Worm (Caenorhabditis elegans) whole organism, late embryonic: Measurements from ENCODE around the gene B0336.7.

Source experiments
- C08G9.2 ChIP-seq: sonication (generic microtip); optimal IDR thresholded peaks from 2 replicates; lab custom pipeline; 2016; ENCODE audit warnings: mild to moderate bottlenecking, missing genetic modification characterization, moderate library complexity, missing compliant biosample characterization
- C38D4.7 ChIP-seq: fragments of 200-800 bp; sonication (Bioruptor generic); optimal IDR thresholded peaks from 2 replicates; lab custom pipeline; 2018; ENCODE audit warnings: mild to moderate bottlenecking, missing genetic modification characterization, moderate library complexity, missing compliant biosample characterization
- F13H6.1 ChIP-seq: sonication (generic microtip); optimal IDR thresholded peaks from 2 replicates; lab custom pipeline; 2016; ENCODE audit warnings: missing genetic modification characterization, missing compliant biosample characterization
- K09A11.1 ChIP-seq: sonication (generic microtip); optimal IDR thresholded peaks from 2 replicates; lab custom pipeline; 2017; ENCODE audit warnings: antibody characterized with exemption, mild to moderate bottlenecking, missing genetic modification characterization, missing compliant biosample characterization; ENCODE audit not compliant: insufficient read depth
- T23F11.4 ChIP-seq: fragments of 200-800 bp; sonication (Bioruptor generic); optimal IDR thresholded peaks from 2 replicates; lab custom pipeline; 2018; ENCODE audit warnings: mild to moderate bottlenecking, missing genetic modification characterization, missing compliant biosample characterization
- ahr-1 ChIP-seq: sonication (generic microtip); optimal IDR thresholded peaks from 2 replicates; lab custom pipeline; 2016; ENCODE audit warnings: missing genetic modification characterization, missing compliant biosample characterization
- ceh-14 ChIP-seq: sonication (generic microtip); optimal IDR thresholded peaks from 2 replicates; lab custom pipeline; 2016; ENCODE audit warnings: missing genotype, missing genetic modification characterization, missing compliant biosample characterization
- ceh-19 ChIP-seq: fragments of 200-800 bp; sonication (Bioruptor generic); optimal IDR thresholded peaks from 2 replicates; lab custom pipeline; 2018; ENCODE audit warnings: mild to moderate bottlenecking, missing genetic modification characterization, missing compliant biosample characterization
- ceh-30 ChIP-seq: fragments of 150-350 bp; optimal IDR thresholded peaks from 2 replicates; lab custom pipeline; 2014; ENCODE audit warnings: missing biosample characterization, missing genetic modification characterization
- ceh-34 ChIP-seq: sonication (generic microtip); optimal IDR thresholded peaks from 2 replicates; lab custom pipeline; 2016; ENCODE audit warnings: mild to moderate bottlenecking, missing genetic modification characterization, missing compliant biosample characterization
- ceh-45 ChIP-seq: fragments of 200-800 bp; sonication (Bioruptor generic); IDR thresholded peaks from 2 replicates; pipeline ENCODE4 v1.3.6; 2022; ENCODE audit warnings: missing genetic modification reagents, missing genetic modification characterization, missing compliant biosample characterization
- ceh-48 ChIP-seq: sonication (generic microtip); optimal IDR thresholded peaks from 2 replicates; lab custom pipeline; 2016; ENCODE audit warnings: missing genetic modification characterization, inconsistent platforms, missing compliant biosample characterization
- ceh-9 ChIP-seq: sonication (generic microtip); optimal IDR thresholded peaks from 2 replicates; lab custom pipeline; 2016; ENCODE audit warnings: mild to moderate bottlenecking, missing genetic modification characterization, inconsistent platforms, missing compliant biosample characterization
- che-1 ChIP-seq: sonication (generic microtip); optimal IDR thresholded peaks from 2 replicates; lab custom pipeline; 2016; ENCODE audit warnings: mild to moderate bottlenecking, missing genetic modification characterization, missing compliant biosample characterization
- elt-2 ChIP-seq: sonication (generic microtip); optimal IDR thresholded peaks from 2 replicates; lab custom pipeline; 2016; ENCODE audit warnings: missing genetic modification reagents, missing genetic modification characterization, missing compliant biosample characterization
- elt-4 ChIP-seq: sonication (generic microtip); optimal IDR thresholded peaks from 2 replicates; lab custom pipeline; 2016; ENCODE audit warnings: missing genetic modification characterization, missing compliant biosample characterization
- ets-4 ChIP-seq: sonication (generic microtip); optimal IDR thresholded peaks from 2 replicates; lab custom pipeline; 2016; ENCODE audit warnings: missing genetic modification characterization, missing compliant biosample characterization
- eyg-1 ChIP-seq: sonication (generic microtip); optimal IDR thresholded peaks from 2 replicates; lab custom pipeline; 2016; ENCODE audit warnings: missing genotype, missing genetic modification characterization, missing compliant biosample characterization
- fax-1 ChIP-seq: sonication (generic microtip); optimal IDR thresholded peaks from 2 replicates; lab custom pipeline; 2016; ENCODE audit warnings: missing genotype, missing genetic modification characterization, missing compliant biosample characterization
- fkh-10 ChIP-seq: fragments of 150-350 bp; optimal IDR thresholded peaks from 2 replicates; lab custom pipeline; 2014; ENCODE audit warnings: missing biosample characterization, missing genetic modification reagents, missing genetic modification characterization
- gmeb-2 ChIP-seq: sonication (generic microtip); optimal IDR thresholded peaks from 2 replicates; lab custom pipeline; 2016; ENCODE audit warnings: missing genetic modification characterization, inconsistent platforms, missing compliant biosample characterization
- hlh-30 ChIP-seq: sonication (generic microtip); optimal IDR thresholded peaks from 2 replicates; lab custom pipeline; 2017; ENCODE audit warnings: antibody characterized with exemption, missing genetic modification characterization, missing compliant biosample characterization; ENCODE audit not compliant: insufficient read depth
- hlh-6 ChIP-seq: sonication (generic microtip); optimal IDR thresholded peaks from 2 replicates; lab custom pipeline; 2016; ENCODE audit warnings: missing genotype, missing genetic modification characterization, missing compliant biosample characterization
- hlh-8 ChIP-seq: sonication (generic microtip); optimal IDR thresholded peaks from 2 replicates; lab custom pipeline; 2016; ENCODE audit warnings: missing genotype, missing genetic modification characterization, missing compliant biosample characterization
- lim-6 ChIP-seq: sonication (generic microtip); optimal IDR thresholded peaks from 2 replicates; lab custom pipeline; 2016; ENCODE audit warnings: missing genetic modification characterization, missing compliant biosample characterization
- lin-11 ChIP-seq: fragments of 200-800 bp; sonication (Bioruptor generic); optimal IDR thresholded peaks from 2 replicates; lab custom pipeline; 2018; ENCODE audit warnings: mild to moderate bottlenecking, missing genetic modification characterization, missing compliant biosample characterization
- nfya-1 ChIP-seq: sonication (generic microtip); optimal IDR thresholded peaks from 2 replicates; lab custom pipeline; 2017; ENCODE audit warnings: missing genetic modification characterization, mild to moderate bottlenecking, missing compliant biosample characterization, antibody characterized with exemption, moderate library complexity
- nhr-11 ChIP-seq: fragments of 150-350 bp; optimal IDR thresholded peaks from 2 replicates; lab custom pipeline; 2014; ENCODE audit warnings: missing biosample characterization, missing genetic modification characterization
- npax-4 ChIP-seq: sonication (generic microtip); optimal IDR thresholded peaks from 2 replicates; lab custom pipeline; 2016; ENCODE audit warnings: missing genetic modification characterization, missing compliant biosample characterization
- odd-2 ChIP-seq: sonication (generic microtip); optimal IDR thresholded peaks from 2 replicates; lab custom pipeline; 2017; ENCODE audit warnings: antibody characterized with exemption, mild to moderate bottlenecking, missing genetic modification characterization, missing compliant biosample characterization
- pag-3 ChIP-seq: sonication (generic microtip); optimal IDR thresholded peaks from 2 replicates; lab custom pipeline; 2016; ENCODE audit warnings: missing compliant biosample characterization, missing genetic modification characterization, borderline replicate concordance
- pros-1 ChIP-seq: fragments of 150-350 bp; optimal IDR thresholded peaks from 2 replicates; lab custom pipeline; 2014; ENCODE audit warnings: missing biosample characterization, missing genetic modification reagents, missing genetic modification characterization
- sdc-2 ChIP-seq: sonication (generic microtip); optimal IDR thresholded peaks from 2 replicates; lab custom pipeline; 2016; ENCODE audit warnings: missing genotype, missing genetic modification characterization, missing compliant biosample characterization
- sox-2 ChIP-seq: fragments of 200-800 bp; sonication (Bioruptor generic); IDR thresholded peaks from 2 replicates; pipeline ENCODE4 v1.3.6; 2022; ENCODE audit warnings: missing genetic modification reagents, missing genetic modification characterization, missing compliant biosample characterization
- sox-4 ChIP-seq: sonication (generic microtip); optimal IDR thresholded peaks from 2 replicates; lab custom pipeline; 2017; ENCODE audit warnings: mild to moderate bottlenecking, missing genetic modification characterization, inconsistent platforms, missing compliant biosample characterization
- syd-9 ChIP-seq: sonication (generic microtip); optimal IDR thresholded peaks from 2 replicates; lab custom pipeline; 2016; ENCODE audit warnings: mild to moderate bottlenecking, missing genetic modification characterization, moderate library complexity, missing compliant biosample characterization
- unc-42 ChIP-seq: sonication (generic microtip); optimal IDR thresholded peaks from 2 replicates; lab custom pipeline; 2016; ENCODE audit warnings: missing genotype, missing genetic modification characterization, missing compliant biosample characterization
- unc-86 ChIP-seq: sonication (generic microtip); optimal IDR thresholded peaks from 2 replicates; lab custom pipeline; 2016; ENCODE audit warnings: missing genetic modification characterization, missing compliant biosample characterization
- zip-5 ChIP-seq: sonication (generic microtip); optimal IDR thresholded peaks from 2 replicates; lab custom pipeline; 2016; ENCODE audit warnings: missing genetic modification characterization, missing compliant biosample characterization

Gene B0336.7

DNA sequence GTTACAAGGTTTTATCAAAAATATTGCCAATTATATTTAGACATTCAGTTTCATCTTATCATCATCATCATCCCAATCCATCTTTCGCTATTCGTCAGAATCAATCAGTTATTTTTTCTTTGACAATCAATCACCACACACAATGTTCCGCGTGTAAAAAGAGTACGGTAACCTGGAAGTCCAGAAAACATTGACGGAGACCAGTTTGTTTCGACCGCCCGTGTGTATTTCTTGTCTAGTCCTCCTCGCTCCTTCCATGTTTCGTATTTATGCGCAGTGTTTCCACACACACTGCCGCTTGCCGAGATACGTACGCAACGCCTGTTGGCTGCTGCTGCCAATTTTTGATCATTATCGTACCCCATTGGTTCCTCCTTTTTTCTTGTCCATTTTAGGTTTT is 13.5 kb upstream of the B0336.7 start:
- peak; percentile 70 for TF ChIP-seq ets-4 (tag; lab: Kevin White, UChicago)
- TF ChIP-seq nfya-1, result peak; percentile 68
- no peak for TF ChIP-seq pag-3 (tag; lab: Kevin White, UChicago)
- no peak for TF ChIP-seq hlh-8
- peak; percentile 42 for TF ChIP-seq elt-2 (tag; lab: Kevin White, UChicago)
- TF ChIP-seq, all 69 proteins: peak for 3

DNA sequence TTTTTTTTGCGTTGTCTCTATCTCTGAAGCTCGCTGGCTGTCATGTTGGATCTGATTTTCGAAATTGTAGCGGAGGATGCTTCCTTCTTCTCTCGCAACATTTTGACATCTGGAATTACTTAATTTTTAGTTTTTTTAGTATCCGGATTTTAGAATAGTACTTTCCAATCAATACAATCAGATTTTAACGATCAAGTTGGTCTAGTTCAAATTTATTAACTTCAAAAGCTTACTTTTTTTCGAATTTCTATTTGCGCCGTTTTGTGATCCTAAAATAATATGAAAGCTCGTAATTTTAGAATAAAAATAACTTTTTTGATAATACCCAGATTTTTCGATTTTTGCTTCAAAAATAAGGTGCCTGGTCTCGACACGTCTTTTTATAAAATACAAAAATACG is 12.9 kb upstream of the B0336.7 start, which contains the start of gene B0336.12:
Gene B0336.12 (minus strand): TSS at position 101 of the 400 bp plus-strand sequence.
- TF ChIP-seq C08G9.2 (tag; lab: Kevin White, UChicago) (no peak), lin-11 (tag; lab: Kevin White, UChicago) (no peak), nfya-1 (no peak), gmeb-2 (tag; lab: Kevin White, UChicago) (no peak), ceh-45 (GFP tag; lab: Robert Waterston, UW) (no peak), T23F11.4 (GFP tag; lab: Kevin White, UChicago) (no peak)
- TF ChIP-seq, all 69 proteins: peak for 0

DNA sequence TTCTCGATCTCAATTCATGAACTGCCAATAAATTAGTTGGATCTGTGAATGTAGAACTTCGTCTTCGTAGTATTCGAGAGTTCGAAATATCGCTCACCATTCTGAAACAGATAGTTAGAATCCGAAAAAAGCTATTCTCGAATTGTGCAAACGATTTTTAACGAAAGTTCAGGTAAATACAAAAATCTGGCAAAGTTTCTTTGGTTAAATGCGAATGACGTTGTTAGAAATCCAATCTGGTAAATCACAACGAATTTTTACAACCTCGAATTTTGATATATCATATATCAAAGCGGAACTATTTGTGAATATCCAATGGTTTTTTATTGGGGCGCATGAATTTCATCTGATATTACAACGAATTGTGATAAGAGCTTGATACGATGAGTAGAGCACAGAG is 12.1 kb upstream of the B0336.7 start, which contains the start of gene hpo-28:
Gene hpo-28 (minus strand): TSS at position 101 of the 400 bp plus-strand sequence.
- TF ChIP-seq T23F11.4 (GFP tag; lab: Kevin White, UChicago) (no peak), hlh-6 (tag; lab: Kevin White, UChicago) (no peak), ceh-30 (tag; lab: Kevin White, UChicago) (no peak), syd-9 (no peak), C38D4.7 (GFP tag; lab: Kevin White, UChicago) (no peak), C08G9.2 (tag; lab: Kevin White, UChicago) (no peak), zip-5 (tag; lab: Kevin White, UChicago) (no peak), pros-1 (no peak), unc-86 (tag; lab: Kevin White, UChicago) (no peak), K09A11.1 (tag; lab: Kevin White, UChicago) (no peak), lin-11 (tag; lab: Kevin White, UChicago) (no peak), hlh-8 (no peak), nfya-1 (no peak), sox-2 (GFP tag; lab: Robert Waterston, UW) (no peak), elt-4 (no peak)
- TF ChIP-seq, all 69 proteins: peak for 0

DNA sequence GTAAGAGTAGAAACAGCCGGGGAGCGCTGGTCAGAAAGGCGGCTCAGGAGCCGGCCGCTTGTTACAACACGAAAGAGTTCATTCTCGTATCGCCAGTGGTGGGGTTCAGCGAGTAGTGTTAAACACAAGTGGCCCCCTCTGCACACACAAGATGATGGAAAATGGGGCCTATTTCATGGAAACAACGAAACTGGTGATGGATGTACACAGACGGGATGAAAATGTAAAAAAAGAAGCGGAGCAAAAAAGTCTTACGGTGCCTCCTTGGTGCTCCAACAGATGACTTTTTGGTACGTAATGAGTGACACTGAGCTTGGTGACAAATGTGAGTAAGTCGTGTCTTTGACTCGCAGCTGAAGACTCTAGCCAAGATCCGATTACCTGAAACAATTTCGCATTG is 10.9 kb upstream of the B0336.7 start:
- TF ChIP-seq lim-6 (tag; lab: Kevin White, UChicago) (no peak), ceh-19 (GFP tag; lab: Kevin White, UChicago) (peak; percentile 29), ceh-34 (tag; lab: Kevin White, UChicago) (peak; percentile 8), ahr-1 (no peak), hlh-30 (tag; lab: Kevin White, UChicago) (no peak), sdc-2 (tag; lab: Kevin White, UChicago) (no peak), lin-11 (tag; lab: Kevin White, UChicago) (no peak), hlh-8 (no peak)

DNA sequence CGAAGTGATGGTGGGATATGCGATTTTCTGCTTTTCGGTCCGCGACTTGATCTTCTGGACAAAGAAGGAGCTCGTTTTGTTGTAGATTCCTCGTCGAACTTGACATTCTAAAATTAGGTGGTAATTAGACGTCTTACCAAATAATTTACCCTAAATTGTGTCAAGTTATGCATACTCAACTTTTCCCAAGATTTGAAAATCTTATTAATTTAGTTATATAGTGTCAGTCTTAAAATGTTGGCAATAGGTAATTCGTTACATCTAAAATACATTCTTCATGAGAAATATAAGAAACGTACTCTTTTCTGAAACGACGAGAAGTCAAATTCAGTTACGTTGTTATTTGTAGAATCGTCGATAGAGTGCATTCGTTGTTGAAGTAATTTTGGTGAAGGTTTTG is 10.4 kb upstream of the B0336.7 start:
- TF ChIP-seq nhr-11 (no peak), ceh-9 (tag; lab: Kevin White, UChicago) (no peak), sox-4 (tag; lab: Kevin White, UChicago) (no peak), ceh-48 (tag; lab: Kevin White, UChicago) (no peak), F13H6.1 (tag; lab: Kevin White, UChicago) (no peak), ceh-14 (tag; lab: Kevin White, UChicago) (no peak), unc-42 (tag; lab: Kevin White, UChicago) (no peak), fax-1 (no peak), odd-2 (tag; lab: Kevin White, UChicago) (no peak), fkh-10 (no peak), C08G9.2 (tag; lab: Kevin White, UChicago) (no peak), unc-86 (tag; lab: Kevin White, UChicago) (no peak), elt-4 (no peak), eyg-1 (tag; lab: Kevin White, UChicago) (no peak), nfya-1 (no peak), npax-4 (no peak), che-1 (no peak)
